Fruit fly (Drosophila melanogaster) whole organism, prepupa: ENCODE measurements around the gene CG34398.

Source experiments
- Blimp-1 ChIP-seq: fragments of 200-800 bp; sonication (Bioruptor generic); optimal IDR thresholded peaks from 3 replicates; lab custom pipeline; 2017; ENCODE audit warnings: missing biosample characterization, missing genetic modification characterization, mild to moderate bottlenecking, moderate library complexity, missing genetic modification reagents
- CG10631 ChIP-seq: fragments of 200-800 bp; sonication (Bioruptor generic); optimal IDR thresholded peaks from 2 replicates; lab custom pipeline; 2016; ENCODE audit warnings: missing biosample characterization, missing genetic modification characterization
- CG10669 ChIP-seq: fragments of 200-800 bp; sonication (Bioruptor generic); optimal IDR thresholded peaks from 3 replicates; lab custom pipeline; 2018; ENCODE audit warnings: missing biosample characterization, mild to moderate bottlenecking, missing genetic modification characterization, moderate library complexity
- CG11294 ChIP-seq: fragments of 200-800 bp; sonication (Bioruptor generic); IDR thresholded peaks from 2 replicates; pipeline ENCODE4 v1.3.6; 2022; ENCODE audit warnings: missing biosample characterization, missing genetic modification characterization
- CG11902 ChIP-seq: fragments of 200-800 bp; sonication (Bioruptor generic); optimal IDR thresholded peaks from 3 replicates; lab custom pipeline; 2016; ENCODE audit warnings: missing biosample characterization, missing genetic modification characterization
- CG15336 ChIP-seq: fragments of 200-800 bp; sonication (Bioruptor generic); IDR thresholded peaks from 2 replicates; pipeline ENCODE4 v1.3.6; 2022; ENCODE audit warnings: missing biosample characterization, missing genetic modification characterization
- CG1621 ChIP-seq: fragments of 200-800 bp; sonication (Bioruptor generic); optimal IDR thresholded peaks from 3 replicates; lab custom pipeline; 2018; ENCODE audit warnings: missing biosample characterization, mild to moderate bottlenecking, missing genetic modification characterization
- CG16779 ChIP-seq: fragments of 200-800 bp; sonication (Bioruptor generic); optimal IDR thresholded peaks from 3 replicates; lab custom pipeline; 2017; ENCODE audit warnings: missing biosample characterization, mild to moderate bottlenecking, missing genetic modification characterization
- CG3032 ChIP-seq: fragments of 200-800 bp; optimal IDR thresholded peaks from 2 replicates; lab custom pipeline; 2019; ENCODE audit warnings: missing biosample characterization, mild to moderate bottlenecking, missing genetic modification characterization, moderate library complexity
- CG32006 ChIP-seq: fragments of 200-800 bp; sonication (Bioruptor generic); optimal IDR thresholded peaks from 3 replicates; lab custom pipeline; 2017; ENCODE audit warnings: missing biosample characterization, mild to moderate bottlenecking, missing genetic modification characterization
- CG34406 ChIP-seq: fragments of 200-800 bp; sonication (Bioruptor generic); optimal IDR thresholded peaks from 3 replicates; lab custom pipeline; 2016; ENCODE audit warnings: missing biosample characterization, missing genetic modification characterization
- CG3919 ChIP-seq: fragments of 200-800 bp; sonication (Bioruptor generic); optimal IDR thresholded peaks from 3 replicates; lab custom pipeline; 2016; ENCODE audit warnings: missing biosample characterization, missing genetic modification characterization
- CG4318 ChIP-seq: fragments of 200-800 bp; sonication (Bioruptor generic); optimal IDR thresholded peaks from 3 replicates; lab custom pipeline; 2017; ENCODE audit warnings: missing biosample characterization, mild to moderate bottlenecking, missing genetic modification characterization
- CG6163 ChIP-seq: fragments of 200-800 bp; sonication (Bioruptor generic); IDR thresholded peaks from 3 replicates; pipeline ENCODE4 v1.3.6; 2022; ENCODE audit warnings: missing biosample characterization, missing genetic modification characterization
- CG6276 ChIP-seq: fragments of 200-800 bp; sonication (Bioruptor generic); optimal IDR thresholded peaks from 2 replicates; lab custom pipeline; 2017; ENCODE audit warnings: missing biosample characterization, mild to moderate bottlenecking, missing genetic modification characterization
- CG6808 ChIP-seq: fragments of 200-800 bp; sonication (Bioruptor generic); optimal IDR thresholded peaks from 3 replicates; lab custom pipeline; 2017; ENCODE audit warnings: missing biosample characterization, missing genetic modification characterization, mild to moderate bottlenecking, moderate library complexity, missing genetic modification reagents
- CG7368 ChIP-seq: fragments of 200-800 bp; sonication (Bioruptor generic); optimal IDR thresholded peaks from 3 replicates; lab custom pipeline; 2016; ENCODE audit warnings: missing biosample characterization, missing genetic modification characterization
- CG8119 ChIP-seq: fragments of 200-800 bp; sonication (Bioruptor generic); IDR thresholded peaks from 3 replicates; pipeline ENCODE4 v1.3.6; 2022; ENCODE audit warnings: missing biosample characterization, missing genetic modification characterization
- CG8632 ChIP-seq: fragments of 200-800 bp; sonication (Bioruptor generic); optimal IDR thresholded peaks from 3 replicates; lab custom pipeline; 2016; ENCODE audit warnings: missing biosample characterization, missing genetic modification characterization
- CG9139 ChIP-seq: fragments of 200-800 bp; sonication (Bioruptor generic); optimal IDR thresholded peaks from 3 replicates; lab custom pipeline; 2017; ENCODE audit warnings: missing biosample characterization, mild to moderate bottlenecking, missing genetic modification characterization
- Eip75B ChIP-seq: fragments of 200-800 bp; sonication (Bioruptor generic); optimal IDR thresholded peaks from 3 replicates; lab custom pipeline; 2016; ENCODE audit warnings: missing biosample characterization, missing genetic modification characterization
- Eip78C ChIP-seq: fragments of 200-800 bp; sonication (Bioruptor generic); peaks from one replicate; lab custom pipeline; 2016; ENCODE audit warnings: missing biosample characterization, missing genetic modification characterization
- Eip93F ChIP-seq: fragments of 200-800 bp; sonication (Bioruptor generic); optimal IDR thresholded peaks from 2 replicates; lab custom pipeline; 2016; ENCODE audit warnings: missing biosample characterization, mild to moderate bottlenecking, missing genetic modification characterization
- Ets21C ChIP-seq: fragments of 200-800 bp; sonication (Bioruptor generic); optimal IDR thresholded peaks from 3 replicates; lab custom pipeline; 2016; ENCODE audit warnings: missing biosample characterization, missing genetic modification characterization
- Ets96B ChIP-seq: fragments of 200-800 bp; optimal IDR thresholded peaks from 2 replicates; lab custom pipeline; 2019; ENCODE audit warnings: missing biosample characterization, mild to moderate bottlenecking, missing genetic modification characterization, moderate library complexity
- Gug ChIP-seq: fragments of 200-800 bp; sonication (Bioruptor generic); IDR thresholded peaks from 2 replicates; pipeline ENCODE4 v1.3.6; 2022; ENCODE audit warnings: missing biosample characterization, missing genetic modification characterization
- Hr38 ChIP-seq: sonication (Bioruptor generic); optimal IDR thresholded peaks from 2 replicates; lab custom pipeline; 2016; ENCODE audit warnings: missing biosample characterization, missing genetic modification characterization
- Hr39 ChIP-seq: fragments of 200-800 bp; sonication (Bioruptor generic); optimal IDR thresholded peaks from 2 replicates; lab custom pipeline; 2016; ENCODE audit warnings: missing biosample characterization, missing genetic modification characterization
- Hr4 ChIP-seq: fragments of 200-800 bp; sonication (Bioruptor generic); optimal IDR thresholded peaks from 3 replicates; lab custom pipeline; 2016; ENCODE audit warnings: missing biosample characterization, missing genetic modification characterization
- Lpt ChIP-seq: fragments of 200-800 bp; sonication (Bioruptor generic); optimal IDR thresholded peaks from 3 replicates; lab custom pipeline; 2016; ENCODE audit warnings: missing biosample characterization, missing genetic modification characterization
- Met ChIP-seq: fragments of 200-800 bp; sonication (Bioruptor generic); optimal IDR thresholded peaks from 3 replicates; lab custom pipeline; 2016; ENCODE audit warnings: missing biosample characterization, missing genetic modification characterization
- OdsH ChIP-seq: fragments of 200-800 bp; sonication (Bioruptor generic); optimal IDR thresholded peaks from 3 replicates; lab custom pipeline; 2016; ENCODE audit warnings: missing biosample characterization, missing genetic modification characterization
- Smox ChIP-seq: fragments of 200-800 bp; sonication (Bioruptor generic); optimal IDR thresholded peaks from 3 replicates; lab custom pipeline; 2016; ENCODE audit warnings: missing biosample characterization, missing genetic modification characterization
- Sox102F ChIP-seq: fragments of 200-800 bp; sonication (Bioruptor generic); optimal IDR thresholded peaks from 2 replicates; lab custom pipeline; 2016; ENCODE audit warnings: missing biosample characterization, mild to moderate bottlenecking, missing genetic modification characterization
- Sox14 ChIP-seq: fragments of 200-800 bp; sonication (Bioruptor generic); optimal IDR thresholded peaks from 3 replicates; lab custom pipeline; 2016; ENCODE audit warnings: missing biosample characterization, missing genetic modification characterization
- Sox15 ChIP-seq: fragments of 200-800 bp; sonication (Bioruptor generic); optimal IDR thresholded peaks from 3 replicates; lab custom pipeline; 2016; ENCODE audit warnings: missing biosample characterization, missing genetic modification characterization
- achi ChIP-seq: fragments of 200-800 bp; sonication (Bioruptor generic); optimal IDR thresholded peaks from 3 replicates; lab custom pipeline; 2016; ENCODE audit warnings: missing biosample characterization, missing genetic modification characterization
- acj6 ChIP-seq: fragments of 200-800 bp; sonication (Bioruptor generic); optimal IDR thresholded peaks from 3 replicates; lab custom pipeline; 2016; ENCODE audit warnings: missing biosample characterization, missing genetic modification characterization
- cyc ChIP-seq: fragments of 200-800 bp; sonication (Bioruptor generic); optimal IDR thresholded peaks from 3 replicates; lab custom pipeline; 2016; ENCODE audit warnings: missing biosample characterization, missing genetic modification characterization
- dac ChIP-seq: fragments of 200-800 bp; sonication (Bioruptor generic); optimal IDR thresholded peaks from 2 replicates; lab custom pipeline; 2017; ENCODE audit warnings: missing biosample characterization, mild to moderate bottlenecking, missing genetic modification characterization
- dsx ChIP-seq: fragments of 200-800 bp; optimal IDR thresholded peaks from 3 replicates; lab custom pipeline; 2019; ENCODE audit warnings: missing biosample characterization, mild to moderate bottlenecking, missing genetic modification characterization, moderate library complexity; ENCODE audit not compliant: poor library complexity, severe bottlenecking
- eg ChIP-seq: fragments of 200-800 bp; sonication (Bioruptor generic); IDR thresholded peaks from 3 replicates; pipeline ENCODE4 v1.3.6; 2022; ENCODE audit warnings: missing biosample characterization, missing genetic modification characterization
- esn ChIP-seq: fragments of 200-800 bp; sonication (Bioruptor generic); optimal IDR thresholded peaks from 2 replicates; lab custom pipeline; 2016; ENCODE audit warnings: missing biosample characterization, mild to moderate bottlenecking, missing genetic modification characterization, moderate library complexity
- fd59A ChIP-seq: fragments of 200-800 bp; sonication (Bioruptor generic); optimal IDR thresholded peaks from 2 replicates; lab custom pipeline; 2017; ENCODE audit warnings: missing biosample characterization, mild to moderate bottlenecking, missing genetic modification characterization, missing genetic modification reagents
- lz ChIP-seq: fragments of 200-800 bp; sonication (Bioruptor generic); optimal IDR thresholded peaks from 3 replicates; lab custom pipeline; 2016; ENCODE audit warnings: missing biosample characterization, missing genetic modification characterization
- net ChIP-seq: fragments of 200-800 bp; sonication (Bioruptor generic); optimal IDR thresholded peaks from 3 replicates; lab custom pipeline; 2016; ENCODE audit warnings: missing biosample characterization, missing genetic modification characterization
- pdm3 ChIP-seq: fragments of 200-800 bp; sonication (Bioruptor generic); optimal IDR thresholded peaks from 3 replicates; lab custom pipeline; 2016; ENCODE audit warnings: missing biosample characterization, missing genetic modification characterization
- salr ChIP-seq, 2 experiments: fragments of 200-800 bp; sonication (Bioruptor generic); optimal IDR thresholded peaks; 3 replicates each; lab custom pipeline; 2016 to 2018; ENCODE audit warnings: missing biosample characterization in 2 of 2, missing genetic modification characterization in 2 of 2, mild to moderate bottlenecking in 1 of 2
- spab ChIP-seq: fragments of 200-800 bp; sonication (Bioruptor generic); optimal IDR thresholded peaks from 2 replicates; lab custom pipeline; 2017; ENCODE audit warnings: missing biosample characterization, mild to moderate bottlenecking, missing genetic modification characterization, missing genetic modification reagents
- ss ChIP-seq, 2 experiments: fragments of 200-800 bp; sonication (Bioruptor generic); optimal IDR thresholded peaks; 2 replicates in 1 of 2; 3 replicates in 1 of 2; lab custom pipeline; 2017 to 2018; ENCODE audit warnings: mild to moderate bottlenecking in 2 of 2, missing biosample characterization in 2 of 2, missing genetic modification characterization in 2 of 2, moderate library complexity in 1 of 2
- svp ChIP-seq: fragments of 200-800 bp; sonication (Bioruptor generic); peaks from one replicate; lab custom pipeline; 2016; ENCODE audit warnings: missing biosample characterization, missing genetic modification characterization
- topi ChIP-seq: fragments of 200-800 bp; sonication (Bioruptor generic); optimal IDR thresholded peaks from 3 replicates; lab custom pipeline; 2016; ENCODE audit warnings: missing biosample characterization, missing genetic modification characterization
- vri ChIP-seq: fragments of 200-800 bp; sonication (Bioruptor generic); optimal IDR thresholded peaks from 3 replicates; lab custom pipeline; 2016; ENCODE audit warnings: missing biosample characterization, mild to moderate bottlenecking, missing genetic modification characterization

The CG34398 gene

dm6 chr2L:8855482-8855881 is 43.1 kb upstream of the CG34398 start:
- TF ChIP-seq lz (GFP tag; lab: Kevin White, UChicago), result peak; percentile 28
- TF ChIP-seq Met (GFP tag; lab: Kevin White, UChicago), result peak; percentile 68
- TF ChIP-seq CG10669 (GFP tag; lab: Kevin White, UChicago), result peak; percentile 62
- TF ChIP-seq CG16779 (tag; lab: Kevin White, UChicago), result no peak
- TF ChIP-seq CG4318 (GFP tag; lab: Kevin White, UChicago), result no peak
- no peak for TF ChIP-seq vri (GFP tag; lab: Kevin White, UChicago)
- TF ChIP-seq CG34406 (GFP tag; lab: Kevin White, UChicago), result no peak
- TF ChIP-seq ss (GFP tag; optimal IDR thresholded peaks at IDR 0.05; lab: Kevin White, UChicago), result peak; percentile 49 to 70
- TF ChIP-seq Hr39 (GFP tag; lab: Kevin White, UChicago), result peak; percentile 30
- TF ChIP-seq esn (GFP tag; lab: Kevin White, UChicago), result peak; percentile 19
- TF ChIP-seq CG8632 (GFP tag; lab: Kevin White, UChicago), result no peak
- peak; percentile 60 for TF ChIP-seq CG6808 (GFP tag; lab: Kevin White, UChicago)
- peak; percentile 45 for TF ChIP-seq cyc (GFP tag; lab: Kevin White, UChicago)
- TF ChIP-seq CG32006 (GFP tag; lab: Kevin White, UChicago), result no peak
- peak; percentile 64 for TF ChIP-seq CG6163 (GFP tag; lab: Robert Waterston, UW)
- peak; percentile 25 for TF ChIP-seq Sox102F (GFP tag; lab: Kevin White, UChicago)
- no peak for TF ChIP-seq pdm3 (GFP tag; lab: Kevin White, UChicago)
- peak in 1 of 2 experiments; percentile 21 for TF ChIP-seq salr (GFP tag; optimal IDR thresholded peaks at IDR 0.05; lab: Kevin White, UChicago)
- TF ChIP-seq Hr4, result no peak
- TF ChIP-seq dac (GFP tag; lab: Kevin White, UChicago), result no peak
- no peak for TF ChIP-seq CG8119 (GFP tag; lab: Robert Waterston, UW)
- no peak for TF ChIP-seq eg
- TF ChIP-seq Hr38 (GFP tag; lab: Kevin White, UChicago), result no peak
- TF ChIP-seq acj6, result peak; percentile 25
- peak; percentile 19 for TF ChIP-seq Smox (GFP tag; lab: Kevin White, UChicago)
- no peak for TF ChIP-seq Eip93F
- no peak for TF ChIP-seq CG1621 (tag; lab: Kevin White, UChicago)
- peak; percentile 69 for TF ChIP-seq CG3032
- peak; percentile 86 for TF ChIP-seq svp (GFP tag; lab: Kevin White, UChicago)
- no peak for TF ChIP-seq Lpt (GFP tag; lab: Kevin White, UChicago)
- TF ChIP-seq fd59A, result no peak
- TF ChIP-seq CG11294 (GFP tag; lab: Robert Waterston, UW), result no peak
- peak; percentile 73 for TF ChIP-seq Ets96B (tag; lab: Kevin White, UChicago)
- TF ChIP-seq Eip75B (GFP tag; lab: Kevin White, UChicago), result peak; percentile 52
- peak; percentile 89 for TF ChIP-seq Eip78C (GFP tag; lab: Kevin White, UChicago)
- peak; percentile 61 for TF ChIP-seq dsx (GFP tag; lab: Kevin White, UChicago)
- peak; percentile 40 for TF ChIP-seq CG10631 (GFP tag; lab: Kevin White, UChicago)
- TF ChIP-seq achi (GFP tag; lab: Kevin White, UChicago), result peak; percentile 13
- no peak for TF ChIP-seq Blimp-1 (GFP tag; lab: Kevin White, UChicago)
- TF ChIP-seq OdsH (GFP tag; lab: Kevin White, UChicago), result no peak
- no peak for TF ChIP-seq CG6276 (GFP tag; lab: Kevin White, UChicago)
- peak; percentile 56 for TF ChIP-seq Sox14 (GFP tag; lab: Kevin White, UChicago)
- peak; percentile 52 for TF ChIP-seq spab
- peak; percentile 6 for TF ChIP-seq CG9139 (GFP tag; lab: Kevin White, UChicago)
- peak; percentile 63 for TF ChIP-seq CG3919 (GFP tag; lab: Kevin White, UChicago)
- TF ChIP-seq CG11902 (GFP tag; lab: Kevin White, UChicago), result peak; percentile 12
- no peak for TF ChIP-seq CG15336 (GFP tag; lab: Robert Waterston, UW)
- TF ChIP-seq Sox15 (GFP tag; lab: Kevin White, UChicago), result no peak
- no peak for TF ChIP-seq CG7368 (GFP tag; lab: Kevin White, UChicago)
- TF ChIP-seq Ets21C (GFP tag; lab: Kevin White, UChicago), result no peak
- TF ChIP-seq net (GFP tag; lab: Kevin White, UChicago), result peak; percentile 47
- no peak for TF ChIP-seq Gug
- TF ChIP-seq topi, result peak; percentile 65
